Fruit fly (Drosophila melanogaster) whole organism, prepupa: ENCODE results near the gene CG6330.

Experiments
- Blimp-1 ChIP-seq: fragments of 200-800 bp; sonication (Bioruptor generic); optimal IDR thresholded peaks from 3 replicates; lab custom pipeline; 2017; ENCODE audit warnings: missing biosample characterization, missing genetic modification characterization, mild to moderate bottlenecking, moderate library complexity, missing genetic modification reagents
- CG10631 ChIP-seq: fragments of 200-800 bp; sonication (Bioruptor generic); optimal IDR thresholded peaks from 2 replicates; lab custom pipeline; 2016; ENCODE audit warnings: missing biosample characterization, missing genetic modification characterization
- CG10669 ChIP-seq: fragments of 200-800 bp; sonication (Bioruptor generic); optimal IDR thresholded peaks from 3 replicates; lab custom pipeline; 2018; ENCODE audit warnings: missing biosample characterization, mild to moderate bottlenecking, missing genetic modification characterization, moderate library complexity
- CG11294 ChIP-seq: fragments of 200-800 bp; sonication (Bioruptor generic); IDR thresholded peaks from 2 replicates; pipeline ENCODE4 v1.3.6; 2022; ENCODE audit warnings: missing biosample characterization, missing genetic modification characterization
- CG11762 ChIP-seq: fragments of 200-800 bp; sonication (Bioruptor generic); optimal IDR thresholded peaks from 3 replicates; lab custom pipeline; 2016; ENCODE audit warnings: missing biosample characterization, missing genetic modification characterization; ENCODE audit not compliant: insufficient read depth
- CG11902 ChIP-seq: fragments of 200-800 bp; sonication (Bioruptor generic); optimal IDR thresholded peaks from 3 replicates; lab custom pipeline; 2016; ENCODE audit warnings: missing biosample characterization, missing genetic modification characterization
- CG15336 ChIP-seq: fragments of 200-800 bp; sonication (Bioruptor generic); IDR thresholded peaks from 2 replicates; pipeline ENCODE4 v1.3.6; 2022; ENCODE audit warnings: missing biosample characterization, missing genetic modification characterization
- CG1621 ChIP-seq: fragments of 200-800 bp; sonication (Bioruptor generic); optimal IDR thresholded peaks from 3 replicates; lab custom pipeline; 2018; ENCODE audit warnings: missing biosample characterization, mild to moderate bottlenecking, missing genetic modification characterization
- CG16779 ChIP-seq: fragments of 200-800 bp; sonication (Bioruptor generic); optimal IDR thresholded peaks from 3 replicates; lab custom pipeline; 2017; ENCODE audit warnings: missing biosample characterization, mild to moderate bottlenecking, missing genetic modification characterization
- CG3032 ChIP-seq: fragments of 200-800 bp; optimal IDR thresholded peaks from 2 replicates; lab custom pipeline; 2019; ENCODE audit warnings: missing biosample characterization, mild to moderate bottlenecking, missing genetic modification characterization, moderate library complexity
- CG31627 ChIP-seq: fragments of 200-800 bp; sonication (Bioruptor generic); optimal IDR thresholded peaks from 3 replicates; lab custom pipeline; 2016; ENCODE audit warnings: missing biosample characterization, missing genetic modification characterization
- CG32006 ChIP-seq: fragments of 200-800 bp; sonication (Bioruptor generic); optimal IDR thresholded peaks from 3 replicates; lab custom pipeline; 2017; ENCODE audit warnings: missing biosample characterization, mild to moderate bottlenecking, missing genetic modification characterization
- CG34406 ChIP-seq: fragments of 200-800 bp; sonication (Bioruptor generic); optimal IDR thresholded peaks from 3 replicates; lab custom pipeline; 2016; ENCODE audit warnings: missing biosample characterization, missing genetic modification characterization
- CG4318 ChIP-seq: fragments of 200-800 bp; sonication (Bioruptor generic); optimal IDR thresholded peaks from 3 replicates; lab custom pipeline; 2017; ENCODE audit warnings: missing biosample characterization, mild to moderate bottlenecking, missing genetic modification characterization
- CG6276 ChIP-seq: fragments of 200-800 bp; sonication (Bioruptor generic); optimal IDR thresholded peaks from 2 replicates; lab custom pipeline; 2017; ENCODE audit warnings: missing biosample characterization, mild to moderate bottlenecking, missing genetic modification characterization
- CG6792 ChIP-seq: fragments of 200-800 bp; sonication (Bioruptor generic); optimal IDR thresholded peaks from 3 replicates; lab custom pipeline; 2016; ENCODE audit warnings: missing biosample characterization, missing genetic modification characterization
- CG6808 ChIP-seq: fragments of 200-800 bp; sonication (Bioruptor generic); optimal IDR thresholded peaks from 3 replicates; lab custom pipeline; 2017; ENCODE audit warnings: missing biosample characterization, missing genetic modification characterization, mild to moderate bottlenecking, moderate library complexity, missing genetic modification reagents
- CG6854 ChIP-seq: fragments of 200-800 bp; sonication (Bioruptor generic); optimal IDR thresholded peaks from 2 replicates; lab custom pipeline; 2017; ENCODE audit warnings: missing biosample characterization, mild to moderate bottlenecking, missing genetic modification characterization
- CG7368 ChIP-seq: fragments of 200-800 bp; sonication (Bioruptor generic); optimal IDR thresholded peaks from 3 replicates; lab custom pipeline; 2016; ENCODE audit warnings: missing biosample characterization, missing genetic modification characterization
- CG8119 ChIP-seq: fragments of 200-800 bp; sonication (Bioruptor generic); IDR thresholded peaks from 3 replicates; pipeline ENCODE4 v1.3.6; 2022; ENCODE audit warnings: missing biosample characterization, missing genetic modification characterization
- CG9139 ChIP-seq: fragments of 200-800 bp; sonication (Bioruptor generic); optimal IDR thresholded peaks from 3 replicates; lab custom pipeline; 2017; ENCODE audit warnings: missing biosample characterization, mild to moderate bottlenecking, missing genetic modification characterization
- Eip75B ChIP-seq: fragments of 200-800 bp; sonication (Bioruptor generic); optimal IDR thresholded peaks from 3 replicates; lab custom pipeline; 2016; ENCODE audit warnings: missing biosample characterization, missing genetic modification characterization
- Eip78C ChIP-seq: fragments of 200-800 bp; sonication (Bioruptor generic); peaks from one replicate; lab custom pipeline; 2016; ENCODE audit warnings: missing biosample characterization, missing genetic modification characterization
- Eip93F ChIP-seq: fragments of 200-800 bp; sonication (Bioruptor generic); optimal IDR thresholded peaks from 2 replicates; lab custom pipeline; 2016; ENCODE audit warnings: missing biosample characterization, mild to moderate bottlenecking, missing genetic modification characterization
- Ets21C ChIP-seq: fragments of 200-800 bp; sonication (Bioruptor generic); optimal IDR thresholded peaks from 3 replicates; lab custom pipeline; 2016; ENCODE audit warnings: missing biosample characterization, missing genetic modification characterization
- Ets96B ChIP-seq: fragments of 200-800 bp; optimal IDR thresholded peaks from 2 replicates; lab custom pipeline; 2019; ENCODE audit warnings: missing biosample characterization, mild to moderate bottlenecking, missing genetic modification characterization, moderate library complexity
- Gug ChIP-seq: fragments of 200-800 bp; sonication (Bioruptor generic); IDR thresholded peaks from 2 replicates; pipeline ENCODE4 v1.3.6; 2022; ENCODE audit warnings: missing biosample characterization, missing genetic modification characterization
- Hr39 ChIP-seq: fragments of 200-800 bp; sonication (Bioruptor generic); optimal IDR thresholded peaks from 2 replicates; lab custom pipeline; 2016; ENCODE audit warnings: missing biosample characterization, missing genetic modification characterization
- Hr4 ChIP-seq: fragments of 200-800 bp; sonication (Bioruptor generic); optimal IDR thresholded peaks from 3 replicates; lab custom pipeline; 2016; ENCODE audit warnings: missing biosample characterization, missing genetic modification characterization
- Lpt ChIP-seq: fragments of 200-800 bp; sonication (Bioruptor generic); optimal IDR thresholded peaks from 3 replicates; lab custom pipeline; 2016; ENCODE audit warnings: missing biosample characterization, missing genetic modification characterization
- OdsH ChIP-seq: fragments of 200-800 bp; sonication (Bioruptor generic); optimal IDR thresholded peaks from 3 replicates; lab custom pipeline; 2016; ENCODE audit warnings: missing biosample characterization, missing genetic modification characterization
- Sox102F ChIP-seq: fragments of 200-800 bp; sonication (Bioruptor generic); optimal IDR thresholded peaks from 2 replicates; lab custom pipeline; 2016; ENCODE audit warnings: missing biosample characterization, mild to moderate bottlenecking, missing genetic modification characterization
- Sox14 ChIP-seq: fragments of 200-800 bp; sonication (Bioruptor generic); optimal IDR thresholded peaks from 3 replicates; lab custom pipeline; 2016; ENCODE audit warnings: missing biosample characterization, missing genetic modification characterization
- Sox15 ChIP-seq: fragments of 200-800 bp; sonication (Bioruptor generic); optimal IDR thresholded peaks from 3 replicates; lab custom pipeline; 2016; ENCODE audit warnings: missing biosample characterization, missing genetic modification characterization
- acj6 ChIP-seq: fragments of 200-800 bp; sonication (Bioruptor generic); optimal IDR thresholded peaks from 3 replicates; lab custom pipeline; 2016; ENCODE audit warnings: missing biosample characterization, missing genetic modification characterization
- cyc ChIP-seq: fragments of 200-800 bp; sonication (Bioruptor generic); optimal IDR thresholded peaks from 3 replicates; lab custom pipeline; 2016; ENCODE audit warnings: missing biosample characterization, missing genetic modification characterization
- dsx ChIP-seq: fragments of 200-800 bp; optimal IDR thresholded peaks from 3 replicates; lab custom pipeline; 2019; ENCODE audit warnings: missing biosample characterization, mild to moderate bottlenecking, missing genetic modification characterization, moderate library complexity; ENCODE audit not compliant: poor library complexity, severe bottlenecking
- eg ChIP-seq: fragments of 200-800 bp; sonication (Bioruptor generic); IDR thresholded peaks from 3 replicates; pipeline ENCODE4 v1.3.6; 2022; ENCODE audit warnings: missing biosample characterization, missing genetic modification characterization
- esn ChIP-seq: fragments of 200-800 bp; sonication (Bioruptor generic); optimal IDR thresholded peaks from 2 replicates; lab custom pipeline; 2016; ENCODE audit warnings: missing biosample characterization, mild to moderate bottlenecking, missing genetic modification characterization, moderate library complexity
- fkh ChIP-seq: fragments of 200-800 bp; sonication (Bioruptor generic); optimal IDR thresholded peaks from 3 replicates; lab custom pipeline; 2017; ENCODE audit warnings: missing biosample characterization, mild to moderate bottlenecking, missing genetic modification characterization, moderate library complexity
- lz ChIP-seq: fragments of 200-800 bp; sonication (Bioruptor generic); optimal IDR thresholded peaks from 3 replicates; lab custom pipeline; 2016; ENCODE audit warnings: missing biosample characterization, missing genetic modification characterization
- net ChIP-seq: fragments of 200-800 bp; sonication (Bioruptor generic); optimal IDR thresholded peaks from 3 replicates; lab custom pipeline; 2016; ENCODE audit warnings: missing biosample characterization, missing genetic modification characterization
- pdm3 ChIP-seq: fragments of 200-800 bp; sonication (Bioruptor generic); optimal IDR thresholded peaks from 3 replicates; lab custom pipeline; 2016; ENCODE audit warnings: missing biosample characterization, missing genetic modification characterization
- salr ChIP-seq, 2 experiments: fragments of 200-800 bp; sonication (Bioruptor generic); optimal IDR thresholded peaks; 3 replicates each; lab custom pipeline; 2016 to 2018; ENCODE audit warnings: missing biosample characterization in 2 of 2, missing genetic modification characterization in 2 of 2, mild to moderate bottlenecking in 1 of 2
- ss ChIP-seq, 2 experiments: fragments of 200-800 bp; sonication (Bioruptor generic); optimal IDR thresholded peaks; 2 replicates in 1 of 2; 3 replicates in 1 of 2; lab custom pipeline; 2017 to 2018; ENCODE audit warnings: mild to moderate bottlenecking in 2 of 2, missing biosample characterization in 2 of 2, missing genetic modification characterization in 2 of 2, moderate library complexity in 1 of 2
- svp ChIP-seq: fragments of 200-800 bp; sonication (Bioruptor generic); peaks from one replicate; lab custom pipeline; 2016; ENCODE audit warnings: missing biosample characterization, missing genetic modification characterization
- topi ChIP-seq: fragments of 200-800 bp; sonication (Bioruptor generic); optimal IDR thresholded peaks from 3 replicates; lab custom pipeline; 2016; ENCODE audit warnings: missing biosample characterization, missing genetic modification characterization
- vri ChIP-seq: fragments of 200-800 bp; sonication (Bioruptor generic); optimal IDR thresholded peaks from 3 replicates; lab custom pipeline; 2016; ENCODE audit warnings: missing biosample characterization, mild to moderate bottlenecking, missing genetic modification characterization

Gene CG6330

DNA sequence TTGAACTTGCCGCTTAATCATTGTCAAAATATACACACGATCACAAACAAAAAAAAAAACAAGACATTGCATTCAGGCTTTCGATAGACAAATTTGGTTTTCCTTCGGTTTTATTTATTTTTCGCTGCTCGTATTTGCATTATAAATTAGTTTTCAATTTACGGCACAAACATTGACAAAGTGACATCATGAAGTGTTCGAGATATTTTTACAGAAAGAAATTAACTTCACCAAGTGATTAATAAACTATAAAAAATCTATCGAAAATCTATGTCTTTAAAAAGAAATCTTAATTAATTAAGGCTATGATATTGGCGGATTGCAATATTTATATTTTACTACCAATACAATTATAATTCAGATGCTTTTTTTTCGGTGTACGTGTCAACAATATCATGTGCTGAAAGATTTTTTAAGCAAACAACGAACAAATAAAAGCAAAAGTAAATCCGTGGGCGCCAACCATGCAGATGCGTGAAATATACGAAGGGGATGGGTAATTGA, 34.4 kb downstream of the CG6330 start (continued):
- TF ChIP-seq Lpt (GFP tag; lab: Kevin White, UChicago) (no peak), CG31627 (GFP tag; lab: Kevin White, UChicago) (peak; percentile 10), svp (peak; percentile 68), lz (GFP tag; lab: Kevin White, UChicago) (peak; percentile 46), esn (GFP tag; lab: Kevin White, UChicago) (peak; percentile 63), topi (peak; percentile 64), Eip78C (GFP tag; lab: Kevin White, UChicago) (peak; percentile 82), CG11294 (GFP tag; lab: Robert Waterston, UW) (no peak), Ets96B (tag; lab: Kevin White, UChicago) (no peak), OdsH (GFP tag; lab: Kevin White, UChicago) (no peak), CG10669 (no peak), Eip75B (GFP tag; lab: Kevin White, UChicago) (peak; percentile 12), Hr39 (GFP tag; lab: Kevin White, UChicago) (peak; percentile 30), Sox15 (GFP tag; lab: Kevin White, UChicago) (no peak), Ets21C (no peak), ss (GFP tag; optimal IDR thresholded peaks at IDR 0.05; lab: Kevin White, UChicago) (no peak), CG6276 (GFP tag; lab: Kevin White, UChicago) (no peak), CG16779 (tag; lab: Kevin White, UChicago) (no peak), CG7368 (GFP tag; lab: Kevin White, UChicago) (peak; percentile 14), Sox102F (GFP tag; lab: Kevin White, UChicago) (no peak), Sox14 (GFP tag; lab: Kevin White, UChicago) (no peak), CG10631 (GFP tag; lab: Kevin White, UChicago) (peak; percentile 22), CG4318 (GFP tag; lab: Kevin White, UChicago) (no peak), Blimp-1 (GFP tag; lab: Kevin White, UChicago) (peak; percentile 54), eg (GFP tag; lab: Robert Waterston, UW) (peak; percentile 51; the same call in 2 of the 3 replicates), pdm3 (GFP tag; lab: Kevin White, UChicago) (peak; percentile 7), CG15336 (GFP tag; lab: Robert Waterston, UW) (no peak), fkh (peak; percentile 88), CG6792 (no peak), vri (GFP tag; lab: Kevin White, UChicago) (no peak), Hr4 (no peak)

DNA sequence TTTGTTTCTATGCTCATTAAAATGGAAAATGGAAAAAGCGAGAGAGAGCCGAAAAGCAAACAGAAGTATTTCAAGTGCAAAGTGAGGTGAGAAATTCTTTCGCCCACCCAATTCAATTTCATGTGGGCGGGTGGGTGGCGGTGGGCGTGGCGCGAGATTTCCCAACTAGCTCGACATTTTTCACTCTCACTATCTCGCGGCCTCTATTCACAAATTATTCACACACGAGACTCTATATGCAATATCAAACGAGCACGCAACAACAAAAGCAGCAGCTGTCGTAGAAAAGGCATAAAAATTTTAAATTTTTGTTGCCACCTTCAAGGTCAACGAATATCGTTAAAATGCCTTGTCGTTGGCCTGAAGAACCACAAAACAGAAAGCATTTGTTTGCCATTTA, 39.4 kb downstream of the CG6330 start:
- TF ChIP-seq CG32006 (GFP tag; lab: Kevin White, UChicago), result no peak
- no peak for TF ChIP-seq acj6 (GFP tag; lab: Kevin White, UChicago)
- TF ChIP-seq Sox102F (GFP tag; lab: Kevin White, UChicago), result no peak
- TF ChIP-seq cyc, result no peak
- TF ChIP-seq CG7368 (GFP tag; lab: Kevin White, UChicago), result no peak
- TF ChIP-seq svp, result no peak
- no peak for TF ChIP-seq Gug
- no peak for TF ChIP-seq net (GFP tag; lab: Kevin White, UChicago)
- no peak for TF ChIP-seq lz (GFP tag; lab: Kevin White, UChicago)
- no peak for TF ChIP-seq salr (GFP tag; optimal IDR thresholded peaks at IDR 0.05; lab: Kevin White, UChicago)
- TF ChIP-seq CG6808 (GFP tag; lab: Kevin White, UChicago), result no peak

DNA sequence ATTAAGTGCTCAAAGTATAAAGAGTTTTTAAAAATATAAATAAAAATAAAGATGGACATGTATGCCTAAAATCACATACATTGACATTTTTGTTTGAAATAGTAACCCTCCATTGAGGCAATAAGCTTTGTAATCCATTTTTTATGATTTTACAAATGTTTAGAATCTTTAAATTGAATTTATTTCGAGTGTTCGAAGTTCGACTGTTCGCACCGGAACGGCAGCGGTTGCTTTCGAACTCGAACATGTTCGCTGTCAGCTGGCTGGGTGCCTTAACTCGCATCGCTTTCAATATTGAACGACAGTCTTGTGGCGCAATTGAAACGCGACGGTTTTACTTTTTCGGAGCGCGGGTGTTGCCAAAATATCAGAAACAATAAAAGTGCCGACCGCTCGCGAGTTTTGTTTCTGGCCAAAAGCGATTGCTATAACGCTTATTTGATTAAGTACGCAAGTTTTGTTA, 42.8 kb downstream of the CG6330 start, which contains the start of gene CG46339:
CG46339 (plus strand) TSS at position 299 of the 463 bp plus-strand sequence.
- no peak for TF ChIP-seq dsx (GFP tag; lab: Kevin White, UChicago)
- no peak for TF ChIP-seq cyc
- TF ChIP-seq CG9139 (GFP tag; lab: Kevin White, UChicago), result peak; percentile 31
- TF ChIP-seq Eip93F (GFP tag; lab: Kevin White, UChicago), result no peak
- peak; percentile 74 for TF ChIP-seq fkh
- TF ChIP-seq CG1621 (tag; lab: Kevin White, UChicago), result peak; percentile 15
- TF ChIP-seq Sox15 (GFP tag; lab: Kevin White, UChicago), result no peak
- TF ChIP-seq Sox14 (GFP tag; lab: Kevin White, UChicago), result peak; percentile 13
- TF ChIP-seq CG15336 (GFP tag; lab: Robert Waterston, UW), result peak; percentile 58; the same call in 1 of the 2 replicates
- TF ChIP-seq CG11902 (GFP tag; lab: Kevin White, UChicago), result no peak
- peak; percentile 80 for TF ChIP-seq CG6854 (GFP tag; lab: Kevin White, UChicago)
- TF ChIP-seq CG11762 (GFP tag; lab: Kevin White, UChicago), result peak; percentile 22
- TF ChIP-seq Eip75B (GFP tag; lab: Kevin White, UChicago), result no peak
- TF ChIP-seq CG6276 (GFP tag; lab: Kevin White, UChicago), result peak; percentile 61
- TF ChIP-seq salr (GFP tag; optimal IDR thresholded peaks at IDR 0.05; lab: Kevin White, UChicago), result no peak
- peak; percentile 30; the same call in 1 of the 3 replicates for TF ChIP-seq CG8119
- peak; percentile 8 for TF ChIP-seq CG34406
- TF ChIP-seq CG3032, result no peak
